Worm (Caenorhabditis elegans) whole organism, mixed stage, embryonic: ENCODE data around the gene nhr-101.

Experiments
- ceh-39 ChIP-seq: fragments of 150-350 bp; optimal IDR thresholded peaks from 2 replicates; lab custom pipeline; 2014; ENCODE audit warnings: missing biosample characterization, missing genetic modification characterization
- ces-1 ChIP-seq: fragments of 150-350 bp; optimal IDR thresholded peaks from 2 replicates; lab custom pipeline; 2014; ENCODE audit warnings: missing biosample characterization, missing genetic modification reagents, missing genetic modification characterization
- cnd-1 ChIP-seq: fragments of 200-800 bp; sonication (Bioruptor generic); optimal IDR thresholded peaks from 2 replicates; lab custom pipeline; 2018; ENCODE audit warnings: mild to moderate bottlenecking, missing genetic modification characterization, missing compliant biosample characterization
- drap-1 ChIP-seq: fragments of 200-800 bp; sonication (Bioruptor generic); optimal IDR thresholded peaks from 3 replicates; lab custom pipeline; 2018; ENCODE audit warnings: mild to moderate bottlenecking, missing genetic modification characterization, missing compliant biosample characterization
- elt-1 ChIP-seq: sonication (generic microtip); optimal IDR thresholded peaks from 2 replicates; lab custom pipeline; 2017; ENCODE audit warnings: missing genetic modification characterization, mild to moderate bottlenecking, missing compliant biosample characterization, antibody characterized with exemption, moderate library complexity, borderline replicate concordance; ENCODE audit not compliant: insufficient read depth
- ham-2 ChIP-seq: fragments of 200-800 bp; sonication (Bioruptor generic); optimal IDR thresholded peaks from 2 replicates; lab custom pipeline; 2018; ENCODE audit warnings: mild to moderate bottlenecking, missing genetic modification characterization, missing compliant biosample characterization
- unc-39 ChIP-seq: fragments of 150-350 bp; optimal IDR thresholded peaks from 2 replicates; lab custom pipeline; 2014; ENCODE audit warnings: missing biosample characterization, missing genetic modification characterization
- unc-62 ChIP-seq: fragments of 150-350 bp; optimal IDR thresholded peaks from 2 replicates; lab custom pipeline; 2014; ENCODE audit warnings: missing biosample characterization, missing genetic modification reagents, missing genetic modification characterization
- zip-8 ChIP-seq: fragments of 150-350 bp; optimal IDR thresholded peaks from 2 replicates; lab custom pipeline; 2014; ENCODE audit warnings: missing biosample characterization, missing genetic modification characterization

ce11 chrV:11574563-11574962 is 4.3 kb downstream of the nhr-101 start:
- TF ChIP-seq cnd-1, result no peak
- TF ChIP-seq unc-39 (tag; lab: Kevin White, UChicago), result no peak
- no peak for TF ChIP-seq ces-1
- no peak for TF ChIP-seq unc-62
- TF ChIP-seq ham-2, result no peak
- TF ChIP-seq elt-1 (tag; lab: Kevin White, UChicago), result no peak
- no peak for TF ChIP-seq drap-1 (GFP tag; lab: Kevin White, UChicago)
- TF ChIP-seq zip-8 (tag; lab: Kevin White, UChicago), result no peak
- TF ChIP-seq ceh-39 (tag; lab: Kevin White, UChicago), result no peak
